Fruit fly (Drosophila melanogaster) whole organism, prepupa: ENCODE data around the gene CG5888.
A peak's percentile ranks its signal among the peaks of the same experiment; 100 is the strongest.

Source experiments
- Blimp-1 ChIP-seq: fragments of 200-800 bp; sonication (Bioruptor generic); optimal IDR thresholded peaks from 3 replicates; lab custom pipeline; 2017; ENCODE audit warnings: missing biosample characterization, missing genetic modification characterization, mild to moderate bottlenecking, moderate library complexity, missing genetic modification reagents
- CG10631 ChIP-seq: fragments of 200-800 bp; sonication (Bioruptor generic); optimal IDR thresholded peaks from 2 replicates; lab custom pipeline; 2016; ENCODE audit warnings: missing biosample characterization, missing genetic modification characterization
- CG6854 ChIP-seq: fragments of 200-800 bp; sonication (Bioruptor generic); optimal IDR thresholded peaks from 2 replicates; lab custom pipeline; 2017; ENCODE audit warnings: missing biosample characterization, mild to moderate bottlenecking, missing genetic modification characterization
- CG8632 ChIP-seq: fragments of 200-800 bp; sonication (Bioruptor generic); optimal IDR thresholded peaks from 3 replicates; lab custom pipeline; 2016; ENCODE audit warnings: missing biosample characterization, missing genetic modification characterization
- Eip75B ChIP-seq: fragments of 200-800 bp; sonication (Bioruptor generic); optimal IDR thresholded peaks from 3 replicates; lab custom pipeline; 2016; ENCODE audit warnings: missing biosample characterization, missing genetic modification characterization
- Eip93F ChIP-seq: fragments of 200-800 bp; sonication (Bioruptor generic); optimal IDR thresholded peaks from 2 replicates; lab custom pipeline; 2016; ENCODE audit warnings: missing biosample characterization, mild to moderate bottlenecking, missing genetic modification characterization
- esn ChIP-seq: fragments of 200-800 bp; sonication (Bioruptor generic); optimal IDR thresholded peaks from 2 replicates; lab custom pipeline; 2016; ENCODE audit warnings: missing biosample characterization, mild to moderate bottlenecking, missing genetic modification characterization, moderate library complexity
- fd85E ChIP-seq: fragments of 200-800 bp; sonication (Bioruptor generic); optimal IDR thresholded peaks from 3 replicates; lab custom pipeline; 2016; ENCODE audit warnings: missing biosample characterization, missing genetic modification characterization
- fkh ChIP-seq: fragments of 200-800 bp; sonication (Bioruptor generic); optimal IDR thresholded peaks from 3 replicates; lab custom pipeline; 2017; ENCODE audit warnings: missing biosample characterization, mild to moderate bottlenecking, missing genetic modification characterization, moderate library complexity
- lz ChIP-seq: fragments of 200-800 bp; sonication (Bioruptor generic); optimal IDR thresholded peaks from 3 replicates; lab custom pipeline; 2016; ENCODE audit warnings: missing biosample characterization, missing genetic modification characterization
- net ChIP-seq: fragments of 200-800 bp; sonication (Bioruptor generic); optimal IDR thresholded peaks from 3 replicates; lab custom pipeline; 2016; ENCODE audit warnings: missing biosample characterization, missing genetic modification characterization
- pdm3 ChIP-seq: fragments of 200-800 bp; sonication (Bioruptor generic); optimal IDR thresholded peaks from 3 replicates; lab custom pipeline; 2016; ENCODE audit warnings: missing biosample characterization, missing genetic modification characterization
- spab ChIP-seq: fragments of 200-800 bp; sonication (Bioruptor generic); optimal IDR thresholded peaks from 2 replicates; lab custom pipeline; 2017; ENCODE audit warnings: missing biosample characterization, mild to moderate bottlenecking, missing genetic modification characterization, missing genetic modification reagents
- topi ChIP-seq: fragments of 200-800 bp; sonication (Bioruptor generic); optimal IDR thresholded peaks from 3 replicates; lab custom pipeline; 2016; ENCODE audit warnings: missing biosample characterization, missing genetic modification characterization

DNA sequence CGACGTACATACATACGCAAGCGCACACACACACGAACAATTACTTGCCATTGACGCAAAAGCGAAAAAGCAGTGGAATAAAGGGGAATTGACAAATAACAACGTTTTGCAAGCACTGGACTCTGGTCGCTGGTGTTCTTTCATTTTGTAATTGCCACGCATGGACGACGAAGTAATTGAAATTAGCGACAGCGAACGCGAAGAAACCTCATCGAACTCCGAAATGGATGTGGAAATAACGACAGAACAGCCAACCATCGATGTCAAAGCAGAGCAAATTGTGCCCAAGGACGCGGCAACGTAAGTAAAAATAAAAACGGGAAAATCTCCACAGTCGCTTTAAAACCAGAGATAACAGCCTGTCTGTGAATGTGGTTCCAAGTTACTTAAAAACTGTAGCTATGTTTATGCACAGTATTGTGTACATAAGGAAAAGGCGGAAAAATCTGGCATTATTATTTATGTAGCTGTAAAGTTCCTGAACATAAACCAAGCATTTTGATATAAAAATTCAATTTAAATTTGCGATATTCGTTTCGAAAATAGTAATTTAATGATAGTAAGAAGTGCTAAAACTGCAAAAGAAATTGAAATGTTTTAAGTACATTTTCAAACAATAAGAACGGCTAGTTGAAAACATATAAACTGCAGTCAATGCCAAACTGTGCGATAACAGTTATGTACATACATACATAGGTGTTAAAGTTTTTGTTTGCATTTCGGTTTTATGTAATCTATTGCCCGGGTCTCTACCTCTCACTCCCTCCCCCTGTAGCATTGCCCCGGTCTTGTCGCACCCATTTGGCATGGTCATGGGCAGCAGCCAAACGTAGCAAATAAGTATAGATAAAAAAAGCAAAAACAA, 43.7 kb upstream of the CG5888 start:
- TF ChIP-seq CG10631 (no peak), fd85E (GFP tag; lab: Kevin White, UChicago) (no peak), esn (GFP tag; lab: Kevin White, UChicago) (no peak), Eip75B (GFP tag; lab: Kevin White, UChicago) (no peak), topi (GFP tag; lab: Kevin White, UChicago) (no peak), pdm3 (GFP tag; lab: Kevin White, UChicago) (no peak), fkh (GFP tag; lab: Kevin White, UChicago) (peak; percentile 91), Blimp-1 (peak; percentile 18), spab (GFP tag; lab: Kevin White, UChicago) (no peak), CG6854 (no peak), CG8632 (GFP tag; lab: Kevin White, UChicago) (no peak), net (no peak), Eip93F (GFP tag; lab: Kevin White, UChicago) (no peak), lz (GFP tag; lab: Kevin White, UChicago) (no peak)
